Fruit fly (Drosophila melanogaster) whole organism, adult: ENCODE measurements around the gene rdx.

Experiments
- CG11617 ChIP-seq: fragments of 200-800 bp; sonication (Bioruptor generic); optimal IDR thresholded peaks from 2 replicates; lab custom pipeline; 2017; ENCODE audit warnings: mild to moderate bottlenecking, missing biosample characterization, missing genetic modification reagents, missing genetic modification characterization
- CG12768 ChIP-seq: fragments of 200-800 bp; sonication (Bioruptor generic); optimal IDR thresholded peaks from 2 replicates; lab custom pipeline; 2017; ENCODE audit warnings: missing biosample characterization, missing genetic modification characterization, mild to moderate bottlenecking, moderate library complexity, missing genetic modification reagents
- CG14711 ChIP-seq: fragments of 200-800 bp; sonication (Bioruptor generic); optimal IDR thresholded peaks from 2 replicates; lab custom pipeline; 2018; ENCODE audit warnings: missing biosample characterization, mild to moderate bottlenecking, missing genetic modification characterization, moderate library complexity
- CG1620 ChIP-seq: fragments of 200-800 bp; sonication (Bioruptor generic); optimal IDR thresholded peaks from 2 replicates; lab custom pipeline; 2016; ENCODE audit warnings: missing biosample characterization, missing genetic modification characterization
- CG33017 ChIP-seq: fragments of 200-800 bp; sonication (Bioruptor generic); optimal IDR thresholded peaks from 2 replicates; lab custom pipeline; 2018; ENCODE audit warnings: missing biosample characterization, mild to moderate bottlenecking, missing genetic modification characterization, moderate library complexity
- CG5204 ChIP-seq: fragments of 200-800 bp; sonication (Bioruptor generic); optimal IDR thresholded peaks from 2 replicates; lab custom pipeline; 2016; ENCODE audit warnings: missing biosample characterization, missing genetic modification characterization
- CG7045 ChIP-seq: fragments of 200-800 bp; sonication (Bioruptor generic); optimal IDR thresholded peaks from 2 replicates; lab custom pipeline; 2017; ENCODE audit warnings: missing biosample characterization, mild to moderate bottlenecking, missing genetic modification characterization
- CG7101 ChIP-seq: fragments of 200-800 bp; sonication (Bioruptor generic); optimal IDR thresholded peaks from 2 replicates; lab custom pipeline; 2018; ENCODE audit warnings: missing biosample characterization, mild to moderate bottlenecking, missing genetic modification characterization, moderate library complexity
- Clk ChIP-seq: fragments of 200-800 bp; sonication (Bioruptor generic); optimal IDR thresholded peaks from 2 replicates; lab custom pipeline; 2017; ENCODE audit warnings: missing biosample characterization, missing genetic modification characterization
- Crg-1 ChIP-seq: fragments of 200-800 bp; sonication (Bioruptor generic); optimal IDR thresholded peaks from 2 replicates; lab custom pipeline; 2016; ENCODE audit warnings: missing biosample characterization, missing genetic modification characterization
- Hr96 ChIP-seq: fragments of 200-800 bp; sonication (Bioruptor generic); optimal IDR thresholded peaks from 2 replicates; lab custom pipeline; 2016; ENCODE audit warnings: missing biosample characterization, missing genetic modification characterization
- Mnt ChIP-seq: fragments of 200-800 bp; sonication (Bioruptor generic); optimal IDR thresholded peaks from 2 replicates; lab custom pipeline; 2016; ENCODE audit warnings: missing biosample characterization, mild to moderate bottlenecking, missing genetic modification characterization
- bab1 ChIP-seq: fragments of 200-800 bp; sonication (Bioruptor generic); optimal IDR thresholded peaks from 3 replicates; lab custom pipeline; 2019; ENCODE audit warnings: missing biosample characterization, mild to moderate bottlenecking, missing genetic modification characterization, moderate library complexity
- cic ChIP-seq: fragments of 200-800 bp; sonication (Bioruptor generic); optimal IDR thresholded peaks from 2 replicates; lab custom pipeline; 2017; ENCODE audit warnings: missing biosample characterization, mild to moderate bottlenecking, missing genetic modification characterization, moderate library complexity
- cnc ChIP-seq, 2 experiments: fragments of >200 bp; optimal IDR thresholded peaks; 2 replicates each; lab custom pipeline; 2017
- kay ChIP-seq: fragments of 200-800 bp; sonication (Bioruptor generic); peaks from one replicate; lab custom pipeline; 2016; ENCODE audit warnings: missing biosample characterization, missing genetic modification characterization, borderline replicate concordance
- ovo ChIP-seq: fragments of 200-800 bp; sonication (Bioruptor generic); optimal IDR thresholded peaks from 2 replicates; lab custom pipeline; 2016; ENCODE audit warnings: missing biosample characterization, missing genetic modification characterization
- pad ChIP-seq: fragments of 200-800 bp; sonication (Bioruptor generic); optimal IDR thresholded peaks from 3 replicates; lab custom pipeline; 2017; ENCODE audit warnings: missing biosample characterization, missing genetic modification characterization, mild to moderate bottlenecking, moderate library complexity, missing genetic modification reagents
- tj ChIP-seq: fragments of 200-800 bp; sonication (Bioruptor generic); optimal IDR thresholded peaks from 3 replicates; lab custom pipeline; 2017; ENCODE audit warnings: missing biosample characterization, mild to moderate bottlenecking, missing genetic modification characterization, moderate library complexity
- toe ChIP-seq: fragments of 200-800 bp; sonication (Bioruptor generic); optimal IDR thresholded peaks from 2 replicates; lab custom pipeline; 2016; ENCODE audit warnings: missing biosample characterization, missing genetic modification characterization

rdx gene

dm6 chr3R:14037330-14037729 lies 5.5 kb upstream of the rdx start:
- TF ChIP-seq pad (GFP tag; lab: Kevin White, UChicago) (no peak), Clk (GFP tag; lab: Kevin White, UChicago) (no peak), bab1 (no peak), ovo (no peak)

dm6 chr3R:14035924-14036448 lies 4.1 kb upstream of the rdx start, which contains the start of gene CG9922:
TSS of gene CG9922 (minus strand) at chr3R:14036398.
- peak; percentile 95 for TF ChIP-seq Mnt
- TF ChIP-seq Crg-1 (GFP tag; lab: Kevin White, UChicago) = peak; percentile 62
- peak; percentile 99 for TF ChIP-seq CG14711
- no peak for TF ChIP-seq CG7045 (GFP tag; lab: Kevin White, UChicago)
- TF ChIP-seq cic (GFP tag; lab: Kevin White, UChicago) = peak; percentile 1
- TF ChIP-seq Hr96 (GFP tag; lab: Kevin White, UChicago) = no peak
- no peak for TF ChIP-seq CG5204
- no peak for TF ChIP-seq Clk (GFP tag; lab: Kevin White, UChicago)
- TF ChIP-seq cnc (optimal IDR thresholded peaks at IDR 0.05; lab: Kevin White, UChicago) = no peak
- peak; percentile 60 for TF ChIP-seq bab1
- no peak for TF ChIP-seq kay (GFP tag; lab: Kevin White, UChicago)
- peak; percentile 46 for TF ChIP-seq CG33017 (tag; lab: Kevin White, UChicago)
- TF ChIP-seq pad (GFP tag; lab: Kevin White, UChicago) = no peak
- TF ChIP-seq ovo = no peak
- peak; percentile 59 for TF ChIP-seq CG7101 (tag; lab: Kevin White, UChicago)
- TF ChIP-seq CG12768 (GFP tag; lab: Kevin White, UChicago) = no peak
- TF ChIP-seq toe = no peak
- TF ChIP-seq tj = peak; percentile 15
- peak; percentile 41 for TF ChIP-seq CG11617 (GFP tag; lab: Kevin White, UChicago)
- peak; percentile 66 for TF ChIP-seq CG1620 (GFP tag; lab: Kevin White, UChicago)

- TF ChIP-seq CG12768 (GFP tag; lab: Kevin White, UChicago) (no peak), CG11617 (GFP tag; lab: Kevin White, UChicago) (no peak), CG14711 (no peak), kay (GFP tag; lab: Kevin White, UChicago) (peak; percentile 70)
These were observed 2.8 kb upstream of the rdx start for dm6 chr3R:14034636-14035035.

- peak; percentile 50 for TF ChIP-seq CG11617 (GFP tag; lab: Kevin White, UChicago)
- no peak for TF ChIP-seq cnc (optimal IDR thresholded peaks at IDR 0.05; lab: Kevin White, UChicago)
- TF ChIP-seq Hr96 (GFP tag; lab: Kevin White, UChicago) = no peak
These were observed 748 bp upstream of the rdx start for dm6 chr3R:14032422-14033188.

dm6 chr3R:14028873-14029369 lies 2.9 kb downstream of the rdx start, which contains the start of gene Cyp6d5:
TSS of gene Cyp6d5 (plus strand) at chr3R:14029228.
- no peak for TF ChIP-seq CG5204
- peak; percentile 18 for TF ChIP-seq CG7045 (GFP tag; lab: Kevin White, UChicago)
- TF ChIP-seq CG7101 (tag; lab: Kevin White, UChicago) = peak; percentile 24
- TF ChIP-seq cic (GFP tag; lab: Kevin White, UChicago) = peak; percentile 98
- TF ChIP-seq ovo = peak; percentile 31
- TF ChIP-seq Hr96 (GFP tag; lab: Kevin White, UChicago) = no peak
- TF ChIP-seq CG11617 (GFP tag; lab: Kevin White, UChicago) = no peak
- TF ChIP-seq CG14711 = peak; percentile 3
- no peak for TF ChIP-seq pad (GFP tag; lab: Kevin White, UChicago)
- TF ChIP-seq bab1 = no peak
- TF ChIP-seq Crg-1 (GFP tag; lab: Kevin White, UChicago) = peak; percentile 22
- no peak for TF ChIP-seq CG1620 (GFP tag; lab: Kevin White, UChicago)
- TF ChIP-seq CG12768 (GFP tag; lab: Kevin White, UChicago) = peak; percentile 59
- peak; percentile 71 to 96 for TF ChIP-seq cnc (optimal IDR thresholded peaks at IDR 0.05; lab: Kevin White, UChicago)
- TF ChIP-seq Mnt = peak; percentile 69
- TF ChIP-seq tj = peak; percentile 76
- TF ChIP-seq CG33017 (tag; lab: Kevin White, UChicago) = peak; percentile 39
- TF ChIP-seq toe = no peak
- TF ChIP-seq Clk (GFP tag; lab: Kevin White, UChicago) = no peak
- no peak for TF ChIP-seq kay (GFP tag; lab: Kevin White, UChicago)

- peak in 1 of 2 experiments; percentile 1 for TF ChIP-seq cnc (optimal IDR thresholded peaks at IDR 0.05; lab: Kevin White, UChicago)
- TF ChIP-seq toe = no peak
These were observed 3.7 kb downstream of the rdx start for dm6 chr3R:14028158-14028557.
